Fruit fly (Drosophila melanogaster): ENCODE results near the gene CG14106.
A peak's percentile ranks its signal among the peaks of the same experiment; 100 is the strongest.

The CG14106 gene

DNA sequence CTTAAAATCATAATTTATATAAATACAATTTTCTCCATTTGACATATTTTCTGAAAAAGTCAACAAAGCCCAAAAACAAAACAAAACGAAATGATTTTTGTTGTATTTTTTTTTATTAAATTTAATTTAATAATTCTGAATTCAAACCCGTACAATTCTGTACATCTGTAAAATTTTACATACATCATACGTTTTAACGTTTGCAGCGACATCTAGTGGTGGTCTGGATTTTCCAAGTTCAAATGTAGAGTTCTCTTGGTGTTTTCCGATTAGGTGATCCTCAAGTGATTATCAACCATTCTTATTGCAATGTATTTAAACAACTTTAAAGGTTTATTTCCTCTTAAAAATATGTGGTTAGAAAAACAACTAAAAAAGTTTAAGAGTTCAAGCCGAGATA, 14.5 kb downstream of the CG14106 start (continued):
- TF ChIP-seq grn (GFP tag; optimal IDR thresholded peaks at IDR 0.05) (no peak), tup (GFP tag; optimal IDR thresholded peaks at IDR 0.05) (no peak), CG11247 (GFP tag; IDR thresholded peaks at IDR 0.05) (peak; percentile 57), CG18011 (GFP tag; optimal IDR thresholded peaks at IDR 0.05) (no peak), CG3995 (GFP tag; optimal IDR thresholded peaks at IDR 0.05) (peak; percentile 77), Gug (GFP tag; IDR thresholded peaks at IDR 0.05) (0 out of 4 replicates have a peak, but pooled peaks have one; percentile 16), MTF-1 (GFP tag; optimal IDR thresholded peaks at IDR 0.05; ENCODE audit: borderline replicate concordance) (no peak), CG12104 (GFP tag; optimal IDR thresholded peaks at IDR 0.05) (no peak), br (optimal IDR thresholded peaks at IDR 0.05) (no peak), Camta (GFP tag; optimal IDR thresholded peaks at IDR 0.05) (peak; percentile 21), Ets65A (GFP tag) (peak; percentile 70), Fer1 (GFP tag; optimal IDR thresholded peaks at IDR 0.05) (no peak), Hmr (GFP tag; optimal IDR thresholded peaks at IDR 0.05) (peak; percentile 27), CG10654 (GFP tag; optimal IDR thresholded peaks at IDR 0.05) (peak; percentile 33), Med (GFP tag) (peak; percentile 90), CG4820 (GFP tag; optimal IDR thresholded peaks at IDR 0.05) (peak; percentile 41), ATbp (GFP tag; optimal IDR thresholded peaks at IDR 0.05) (no peak), Hsf (GFP tag; optimal IDR thresholded peaks at IDR 0.05) (peak; percentile 50), phol (tag; optimal IDR thresholded peaks at IDR 0.05) (peak; percentile 42), Dip2 (GFP tag; IDR thresholded peaks at IDR 0.05) (peak; percentile 99), CG10267 (tag; optimal IDR thresholded peaks at IDR 0.05) (peak; percentile 49), H15 (GFP tag; IDR thresholded peaks at IDR 0.05) (0 out of 3 replicates have a peak, but pooled peaks have one; percentile 9), CG15601 (tag; optimal IDR thresholded peaks at IDR 0.05) (peak; percentile 37), tio (GFP tag; optimal IDR thresholded peaks at IDR 0.05) (no peak), HLH3B (GFP tag; IDR thresholded peaks at IDR 0.05) (peak; percentile 13; the same call in 1 of the 2 replicates), yki (optimal IDR thresholded peaks at IDR 0.05) (peak; percentile 19), Sox102F (GFP tag; optimal IDR thresholded peaks at IDR 0.05) (peak; percentile 39), Xbp1 (GFP tag; optimal IDR thresholded peaks at IDR 0.05) (peak; percentile 72), CG1602 (GFP tag; optimal IDR thresholded peaks at IDR 0.05) (peak; percentile 43), CG18476 (GFP tag; optimal IDR thresholded peaks at IDR 0.05) (no peak), PHDP (tag; optimal IDR thresholded peaks at IDR 0.05) (peak; percentile 13), CG9797 (GFP tag; optimal IDR thresholded peaks at IDR 0.05) (no peak), CG8089 (GFP tag; optimal IDR thresholded peaks at IDR 0.05) (peak; percentile 14), MESR4 (GFP tag; optimal IDR thresholded peaks at IDR 0.05) (no peak), CG15696 (tag; optimal IDR thresholded peaks at IDR 0.05) (peak; percentile 68), D19A (tag; optimal IDR thresholded peaks at IDR 0.05) (peak; percentile 14), Rfx (GFP tag; IDR thresholded peaks at IDR 0.05) (peak; percentile 78), onecut (GFP tag; IDR thresholded peaks at IDR 0.05) (0 out of 2 replicates have a peak, but pooled peaks have one; percentile 17), CG6254 (GFP tag; optimal IDR thresholded peaks at IDR 0.05) (no peak), CG11560 (tag; IDR thresholded peaks at IDR 0.05) (no peak), insv (GFP tag; optimal IDR thresholded peaks at IDR 0.05) (peak in 1 of 2 experiments; percentile 99), pum (GFP tag; optimal IDR thresholded peaks at IDR 0.05) (peak; percentile 11), Hr78 (GFP tag; optimal IDR thresholded peaks at IDR 0.05) (no peak), lola (GFP tag; optimal IDR thresholded peaks at IDR 0.05) (peak in 1 of 3 experiments; percentile 2), tgo (GFP tag; IDR thresholded peaks at IDR 0.05) (0 out of 3 replicates have a peak, but pooled peaks have one; percentile 23), Bdp1 (GFP tag; optimal IDR thresholded peaks at IDR 0.05) (no peak), kni (GFP tag; optimal IDR thresholded peaks at IDR 0.05) (no peak), CG9609 (GFP tag; optimal IDR thresholded peaks at IDR 0.05) (no peak), unpg (GFP tag; optimal IDR thresholded peaks at IDR 0.05) (peak; percentile 13), Elba2 (GFP tag; optimal IDR thresholded peaks at IDR 0.05) (peak; percentile 97), CG14710 (tag; optimal IDR thresholded peaks at IDR 0.05) (peak; percentile 25)
